Worm (Caenorhabditis elegans) whole organism, L3 larva: ENCODE results near the gene abf-4.

ENCODE experiments used
- aly-2 ChIP-seq: fragments of 150-350 bp; optimal IDR thresholded peaks from 2 replicates; lab custom pipeline; 2014; ENCODE audit warnings: missing biosample characterization, missing genetic modification characterization
- ama-1 ChIP-seq: fragments of 150-350 bp; optimal IDR thresholded peaks from 2 replicates; lab custom pipeline; 2018
- ceh-82 ChIP-seq: fragments of 150-350 bp; optimal IDR thresholded peaks from 2 replicates; lab custom pipeline; 2014; ENCODE audit warnings: missing biosample characterization, missing genetic modification characterization
- ceh-9 ChIP-seq: sonication (generic microtip); optimal IDR thresholded peaks from 2 replicates; lab custom pipeline; 2018; ENCODE audit warnings: missing biosample characterization, missing genetic modification characterization
- egl-27 ChIP-seq: sonication (generic microtip); optimal IDR thresholded peaks from 4 replicates; lab custom pipeline; 2017; ENCODE audit warnings: missing biosample characterization, missing genetic modification reagents, missing genetic modification characterization
- elt-1 ChIP-seq: fragments of 150-350 bp; optimal IDR thresholded peaks from 2 replicates; lab custom pipeline; 2014; ENCODE audit warnings: missing biosample characterization, missing genetic modification characterization
- elt-2 ChIP-seq: sonication (generic microtip); optimal IDR thresholded peaks from 2 replicates; lab custom pipeline; 2016; ENCODE audit warnings: missing genetic modification reagents, mild to moderate bottlenecking, missing genetic modification characterization, missing compliant biosample characterization
- elt-3 ChIP-seq, 3 experiments: fragments of 150-350 bp in 1 of 3; sonication (generic microtip) in 2 of 3; optimal IDR thresholded peaks; 2 replicates in 2 of 3; 4 replicates in 1 of 3; lab custom pipeline; 2014 to 2017; ENCODE audit warnings: missing biosample characterization in 3 of 3, missing genetic modification characterization in 3 of 3
- eor-1 ChIP-seq, 2 experiments: fragments of 150-350 bp; optimal IDR thresholded peaks; 2 replicates each; lab custom pipeline; 2014 to 2018; ENCODE audit warnings: missing biosample characterization in 2 of 2, missing genetic modification characterization in 2 of 2
- fkh-10 ChIP-seq: sonication (generic microtip); optimal IDR thresholded peaks from 2 replicates; lab custom pipeline; 2017; ENCODE audit warnings: missing biosample characterization, missing genetic modification reagents, missing genetic modification characterization
- fkh-2 ChIP-seq: fragments of 150-350 bp; optimal IDR thresholded peaks from 2 replicates; lab custom pipeline; 2014; ENCODE audit warnings: missing biosample characterization, missing genetic modification reagents, missing genetic modification characterization
- fos-1 ChIP-seq: fragments of 150-350 bp; optimal IDR thresholded peaks from 2 replicates; lab custom pipeline; 2014; ENCODE audit warnings: missing biosample characterization, missing genetic modification characterization
- lin-39 ChIP-seq: fragments of 150-350 bp; optimal IDR thresholded peaks from 2 replicates; lab custom pipeline; 2018; ENCODE audit warnings: missing biosample characterization, missing genetic modification reagents, missing genetic modification characterization
- lsy-12 ChIP-seq: sonication (generic microtip); optimal IDR thresholded peaks from 2 replicates; lab custom pipeline; 2016; ENCODE audit warnings: mild to moderate bottlenecking, missing genetic modification characterization, missing compliant biosample characterization
- mdl-1 ChIP-seq: fragments of 150-350 bp; optimal IDR thresholded peaks from 2 replicates; lab custom pipeline; 2014; ENCODE audit warnings: missing biosample characterization, missing genetic modification characterization
- mml-1 ChIP-seq: fragments of 150-350 bp; sonication (generic microtip); optimal IDR thresholded peaks from 3 replicates; lab custom pipeline; 2014; ENCODE audit warnings: missing biosample characterization, missing genetic modification characterization
- nfya-1 ChIP-seq: sonication (generic microtip); optimal IDR thresholded peaks from 2 replicates; lab custom pipeline; 2017; ENCODE audit warnings: missing genetic modification characterization, mild to moderate bottlenecking, missing compliant biosample characterization, antibody characterized with exemption, moderate library complexity; ENCODE audit not compliant: insufficient read depth
- nhr-12 ChIP-seq: fragments of 150-350 bp; optimal IDR thresholded peaks from 2 replicates; lab custom pipeline; 2014; ENCODE audit warnings: missing biosample characterization, missing genetic modification characterization
- nhr-23 ChIP-seq: fragments of 150-350 bp; optimal IDR thresholded peaks from 2 replicates; lab custom pipeline; 2014; ENCODE audit warnings: missing biosample characterization, missing genetic modification reagents, missing genetic modification characterization
- nhr-237 ChIP-seq: fragments of 150-350 bp; optimal IDR thresholded peaks from 2 replicates; lab custom pipeline; 2014; ENCODE audit warnings: missing biosample characterization, missing genetic modification characterization
- nhr-25 ChIP-seq: sonication (generic microtip); optimal IDR thresholded peaks from 2 replicates; lab custom pipeline; 2017; ENCODE audit warnings: missing biosample characterization, missing genetic modification characterization
- nhr-43 ChIP-seq: sonication (generic microtip); optimal IDR thresholded peaks from 2 replicates; lab custom pipeline; 2016; ENCODE audit warnings: mild to moderate bottlenecking, missing genetic modification characterization, missing compliant biosample characterization; ENCODE audit not compliant: poor library complexity, severe bottlenecking
- nhr-67 ChIP-seq: fragments of 150-350 bp; optimal IDR thresholded peaks from 2 replicates; lab custom pipeline; 2014; ENCODE audit warnings: missing biosample characterization, missing genetic modification characterization
- pha-4 ChIP-seq: fragments of 150-350 bp; optimal IDR thresholded peaks from 2 replicates; lab custom pipeline; 2014; ENCODE audit warnings: missing biosample characterization, missing genetic modification reagents, missing genetic modification characterization
- pqm-1 ChIP-seq: fragments of 150-350 bp; optimal IDR thresholded peaks from 2 replicates; lab custom pipeline; 2017; ENCODE audit warnings: missing biosample characterization, missing genetic modification characterization, inconsistent platforms
- sea-2 ChIP-seq: fragments of 150-350 bp; sonication (generic microtip); optimal IDR thresholded peaks from 4 replicates; lab custom pipeline; 2014; ENCODE audit warnings: missing biosample characterization, missing genetic modification reagents, missing genetic modification characterization
- snpc-4 ChIP-seq: fragments of 150-350 bp; optimal IDR thresholded peaks from 2 replicates; lab custom pipeline; 2014; ENCODE audit warnings: missing biosample characterization, missing genetic modification characterization
- tbx-2 ChIP-seq: sonication (generic microtip); optimal IDR thresholded peaks from 2 replicates; lab custom pipeline; 2016; ENCODE audit warnings: mild to moderate bottlenecking, missing genetic modification characterization, missing compliant biosample characterization
- unc-39 ChIP-seq: sonication (generic microtip); optimal IDR thresholded peaks from 4 replicates; lab custom pipeline; 2017; ENCODE audit warnings: missing biosample characterization, missing genetic modification characterization
- unc-62 ChIP-seq: fragments of 150-350 bp; sonication (generic microtip); optimal IDR thresholded peaks from 4 replicates; lab custom pipeline; 2014; ENCODE audit warnings: missing biosample characterization, missing genetic modification reagents, missing genetic modification characterization
- ztf-11 ChIP-seq: fragments of 150-350 bp; optimal IDR thresholded peaks from 2 replicates; lab custom pipeline; 2014; ENCODE audit warnings: missing biosample characterization, missing genetic modification characterization
- ztf-4 ChIP-seq: fragments of 150-350 bp; optimal IDR thresholded peaks from 2 replicates; lab custom pipeline; 2014; ENCODE audit warnings: missing biosample characterization, missing genetic modification characterization

Gene abf-4

DNA sequence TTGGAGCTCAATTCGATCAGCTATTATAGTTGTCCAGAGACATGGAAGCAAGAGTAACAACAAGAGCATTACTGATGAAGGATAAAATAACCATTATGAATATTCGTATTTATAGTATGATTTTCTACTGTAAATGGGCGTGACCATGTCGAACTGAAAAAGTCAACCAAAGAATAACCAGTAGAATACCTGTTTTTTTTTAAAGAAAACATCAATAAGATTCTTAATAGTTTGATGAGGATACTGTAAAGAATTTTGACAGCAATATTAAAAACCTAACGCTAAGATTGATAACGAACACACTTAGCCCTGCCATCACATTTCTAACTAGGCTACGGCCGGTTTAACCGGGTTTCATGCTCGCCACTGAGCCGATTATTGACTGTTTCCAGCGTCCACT, 5.2 kb downstream of the abf-4 start, which contains the start of gene vmo-1:
Gene vmo-1, minus strand, starts transcription at position 101 of the 400 bp plus-strand sequence.
- no peak for TF ChIP-seq ztf-11
- no peak for TF ChIP-seq eor-1 (tag; optimal IDR thresholded peaks at IDR 0.05; lab: Kevin White, UChicago)
- no peak for TF ChIP-seq elt-1 (tag; lab: Kevin White, UChicago)
- TF ChIP-seq ztf-4 (tag; lab: Kevin White, UChicago) = no peak
- no peak for TF ChIP-seq nhr-237 (tag; lab: Kevin White, UChicago)
- no peak for TF ChIP-seq ceh-82 (tag; lab: Kevin White, UChicago)
- TF ChIP-seq elt-3 (tag; optimal IDR thresholded peaks at IDR 0.05; lab: Kevin White, UChicago) = no peak
- no peak for TF ChIP-seq ama-1 (lab: Kevin White, UChicago)
- TF ChIP-seq sea-2 (GFP tag; lab: Kevin White, UChicago) = no peak
- TF ChIP-seq nhr-43 (tag; lab: Kevin White, UChicago) = no peak

DNA sequence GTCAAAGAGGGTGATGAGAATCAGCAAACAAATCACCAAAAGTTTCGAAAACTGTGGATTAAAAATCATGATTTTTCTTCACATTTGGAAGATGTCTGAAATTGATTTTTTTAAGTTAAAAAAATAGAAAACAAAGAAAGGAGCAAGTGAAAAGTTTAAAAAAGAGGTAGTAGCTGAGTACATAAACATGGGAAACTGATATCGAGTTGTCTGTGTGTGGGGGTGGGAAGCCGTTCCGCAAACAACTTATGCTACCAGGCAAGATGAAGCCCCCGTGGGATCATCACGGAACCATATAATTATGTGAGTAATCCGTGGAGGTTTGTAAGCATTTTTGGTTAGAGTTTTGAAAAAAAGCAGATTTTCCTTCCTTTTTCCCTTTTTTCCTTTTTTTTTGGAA, 7.1 kb downstream of the abf-4 start, which contains the start of gene Y38H6C.20:
Gene Y38H6C.20, minus strand, starts transcription at position 101 of the 400 bp plus-strand sequence.
- TF ChIP-seq unc-62 (GFP tag; lab: Kevin White, UChicago) = no peak
- no peak for TF ChIP-seq nfya-1 (tag; lab: Kevin White, UChicago)
- TF ChIP-seq lsy-12 (tag; lab: Kevin White, UChicago) = no peak
- TF ChIP-seq elt-2 = no peak
- no peak for TF ChIP-seq lin-39 (tag; lab: Kevin White, UChicago)
- no peak for TF ChIP-seq aly-2 (tag; lab: Kevin White, UChicago)
- TF ChIP-seq nhr-23 = no peak
- no peak for TF ChIP-seq nhr-67 (tag; lab: Kevin White, UChicago)
- no peak for TF ChIP-seq mdl-1 (tag; lab: Kevin White, UChicago)
- TF ChIP-seq ceh-82 (tag; lab: Kevin White, UChicago) = no peak
- no peak for TF ChIP-seq unc-39
- no peak for TF ChIP-seq tbx-2

DNA sequence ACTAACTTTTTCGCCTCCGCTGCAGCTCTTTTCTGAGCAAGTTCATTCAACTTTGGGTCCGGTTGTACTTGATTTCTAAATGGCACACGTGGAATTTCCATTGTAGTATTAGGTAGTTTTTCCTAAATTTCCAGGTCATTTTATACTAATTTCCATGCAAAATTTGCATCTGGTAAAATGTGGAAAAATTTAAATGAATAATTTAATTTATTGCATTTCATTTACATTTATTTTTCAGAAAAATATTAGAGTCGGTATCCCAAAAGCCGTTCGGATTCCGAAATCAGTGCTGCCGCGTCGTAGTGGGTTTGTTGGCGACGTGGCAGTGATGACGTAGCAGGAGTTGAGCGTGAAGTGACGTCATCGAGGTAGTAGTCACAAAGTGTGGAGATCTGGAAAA, 11.1 kb downstream of the abf-4 start, which contains the start of gene Y38H6C.18:
Gene Y38H6C.18, minus strand, starts transcription at position 101 of the 400 bp plus-strand sequence.
- TF ChIP-seq elt-2 = no peak
- TF ChIP-seq fkh-2 = no peak
- TF ChIP-seq snpc-4 (tag; lab: Kevin White, UChicago) = no peak
- TF ChIP-seq, all 47 proteins: peak for 0

DNA sequence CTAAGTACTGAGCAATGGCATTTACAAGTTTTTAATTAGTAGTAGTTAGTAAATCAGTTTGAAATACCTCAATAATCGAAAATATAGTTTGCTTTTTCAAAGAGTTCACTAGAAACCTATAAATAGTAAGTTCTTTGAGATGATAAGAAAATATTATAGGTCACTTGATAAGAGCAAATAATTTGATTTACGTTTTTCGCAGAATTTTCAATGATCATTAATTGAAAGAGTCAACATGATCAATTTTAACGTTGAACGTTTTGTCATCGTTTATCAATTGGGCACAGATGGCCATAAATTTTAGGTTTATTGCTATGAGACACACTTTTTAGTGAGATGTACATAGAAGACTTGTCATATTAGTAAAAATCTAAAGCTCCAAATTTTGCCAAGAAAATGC, 12.4 kb downstream of the abf-4 start:
- TF ChIP-seq pqm-1 (tag; lab: Kevin White, UChicago) (peak; percentile 71), pha-4 (peak; percentile 53), fkh-10 (GFP tag; lab: Kevin White, UChicago) (no peak), elt-2 (peak; percentile 41)

DNA sequence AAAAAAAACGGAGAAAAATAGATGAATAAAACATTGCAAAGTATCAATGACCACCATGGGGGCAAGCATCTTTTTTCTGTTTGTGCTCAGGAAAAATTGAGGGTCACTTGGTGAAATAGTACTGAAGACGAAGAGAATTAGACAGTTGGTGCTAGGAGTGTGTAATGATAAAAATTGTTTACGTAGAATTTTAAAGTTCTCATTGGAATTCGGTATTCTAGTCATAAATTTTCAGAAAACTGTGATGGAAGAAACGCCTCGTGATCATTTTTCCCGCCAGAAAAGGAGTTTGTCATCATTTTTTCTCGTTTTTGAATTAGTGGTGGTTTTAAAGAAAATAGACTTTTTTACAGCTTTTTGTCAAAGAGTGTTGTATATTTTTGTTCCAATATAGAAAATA, 13.6 kb downstream of the abf-4 start:
- TF ChIP-seq elt-2 (peak; percentile 13), pha-4 (peak; percentile 16), elt-3 (tag; optimal IDR thresholded peaks at IDR 0.05; lab: Kevin White, UChicago) (no peak), fos-1 (tag; lab: Kevin White, UChicago) (no peak)

DNA sequence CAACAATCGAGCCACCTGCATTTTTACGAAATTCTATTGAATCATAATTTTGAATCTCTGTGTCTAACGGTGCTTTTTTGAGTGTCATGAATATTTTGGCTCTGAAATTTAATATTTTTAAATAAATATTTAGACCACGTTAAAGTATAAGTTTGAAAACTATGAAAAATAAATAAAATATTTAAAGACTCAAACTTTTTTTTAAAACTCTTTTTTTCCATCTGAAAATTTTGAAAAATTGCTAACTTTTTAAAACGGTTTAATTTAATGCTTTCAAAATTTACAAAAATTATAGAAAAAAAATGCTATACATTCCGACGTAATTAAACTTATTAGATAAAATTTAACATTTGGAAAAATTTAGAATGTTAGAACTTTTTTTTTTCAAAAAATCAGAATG, 14.1 kb downstream of the abf-4 start, which contains the start of gene slc-36.3:
Gene slc-36.3, minus strand, starts transcription at position 101 of the 400 bp plus-strand sequence.
- TF ChIP-seq sea-2 (GFP tag; lab: Kevin White, UChicago) (no peak), pqm-1 (tag; lab: Kevin White, UChicago) (no peak), mml-1 (tag; lab: Kevin White, UChicago) (no peak), tbx-2 (no peak), nhr-12 (tag; lab: Kevin White, UChicago) (no peak), unc-39 (no peak), pha-4 (no peak), egl-27 (tag; lab: Kevin White, UChicago) (no peak)
- TF ChIP-seq, all 47 proteins: peak for 0

DNA sequence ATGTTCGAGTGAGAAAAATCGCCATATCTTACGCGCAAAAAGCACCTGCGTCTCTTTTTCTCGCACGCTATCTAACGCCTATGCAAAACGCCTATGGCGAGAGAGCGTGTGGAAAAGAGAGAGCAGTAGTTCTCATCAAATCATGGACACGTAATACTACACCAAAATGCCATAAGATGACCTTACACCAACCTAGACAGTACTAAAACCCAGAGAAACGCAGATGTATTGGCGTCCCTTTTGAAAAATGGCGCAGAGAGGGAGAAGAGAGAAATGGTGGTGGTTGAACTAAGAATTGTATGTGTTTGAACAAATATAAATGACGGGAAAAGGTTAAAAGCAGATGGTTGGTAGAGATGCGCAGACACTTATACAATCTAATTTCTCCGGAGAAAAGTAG, 19.1 kb downstream of the abf-4 start, which contains the start of gene Y38H6C.16:
Gene Y38H6C.16, minus strand, starts transcription at position 293 of the 400 bp plus-strand sequence.
- TF ChIP-seq pha-4 = no peak
- no peak for TF ChIP-seq elt-1 (tag; lab: Kevin White, UChicago)
- no peak for TF ChIP-seq ceh-9
- TF ChIP-seq nhr-25 (tag; lab: Kevin White, UChicago) = peak; percentile 49
- no peak for TF ChIP-seq nhr-67 (tag; lab: Kevin White, UChicago)
